Fruit fly (Drosophila melanogaster) Kc167 (cell line): ENCODE data around the gene ETHR.

ENCODE experiments used
- Sin3A ChIP-seq: fragments of >200 bp; optimal IDR thresholded peaks from 2 replicates; lab custom pipeline; 2018; ENCODE audit warnings: missing external identifiers
- h ChIP-seq: fragments of >200 bp; optimal IDR thresholded peaks from 3 replicates; lab custom pipeline; 2018; ENCODE audit warnings: missing external identifiers
- insv ChIP-seq: fragments of >200 bp; optimal IDR thresholded peaks from 3 replicates; lab custom pipeline; 2018; ENCODE audit warnings: missing external identifiers
- psq ChIP-seq: fragments of >200 bp; optimal IDR thresholded peaks from 2 replicates; lab custom pipeline; 2017; ENCODE audit warnings: missing external identifiers

dm6 chr3R:21224230-21224629 lies 22.6 kb upstream of the ETHR start:
- TF ChIP-seq h (lab: Kevin White, UChicago), result no peak
- no peak for TF ChIP-seq insv (lab: Kevin White, UChicago)
- no peak for TF ChIP-seq Sin3A
- no peak for TF ChIP-seq psq (lab: Kevin White, UChicago)
